Worm (Caenorhabditis elegans): ENCODE data around the gene F54F2.14.

- TF ChIP-seq him-1 (tag; optimal IDR thresholded peaks at IDR 0.05) = no peak
- no peak for TF ChIP-seq W03F9.2 (tag; optimal IDR thresholded peaks at IDR 0.05)
- no peak for TF ChIP-seq dao-5 (tag; optimal IDR thresholded peaks at IDR 0.05)
Observed at ce11 chrIII:8771162-8771561, 20.2 kb upstream of the F54F2.14 start, which contains the start of gene K02D10.2.
